Worm (Caenorhabditis elegans): ENCODE results near the gene C33D9.6.

C33D9.6 gene

DNA sequence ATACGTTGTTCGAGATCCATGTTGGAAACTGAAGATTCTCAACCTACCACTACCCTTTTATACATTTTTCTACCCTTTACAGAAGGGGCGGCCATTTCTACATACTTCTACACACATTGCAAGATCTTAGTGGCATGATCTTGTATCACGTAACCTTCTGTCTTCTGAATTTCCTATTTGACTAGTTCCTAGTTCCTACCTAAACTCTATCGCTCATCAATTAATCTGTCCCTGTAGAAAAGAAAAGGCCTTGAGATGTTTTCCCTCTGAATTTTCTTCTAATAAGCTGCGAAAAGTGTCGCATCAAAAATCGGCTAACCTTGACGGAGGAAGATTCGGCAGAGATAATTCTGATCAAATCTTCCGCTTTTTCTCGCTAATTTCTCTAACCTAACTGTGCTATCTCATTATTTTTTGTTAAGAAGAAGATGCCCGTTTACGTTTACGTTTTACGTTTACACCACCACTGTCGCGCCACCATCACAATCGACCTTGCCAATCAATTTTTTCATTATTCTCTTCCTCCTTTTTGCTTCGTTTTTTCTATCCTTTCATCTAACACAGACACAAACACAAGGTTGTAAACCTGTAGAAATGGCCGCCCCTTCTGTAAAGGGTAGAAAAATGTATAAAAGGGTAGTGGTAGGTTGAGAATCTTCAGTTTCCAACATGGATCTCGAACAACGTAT, 46.3 kb upstream of the C33D9.6 start, which contains the start of the genes col-117 and col-3:
Gene col-117 (minus strand): TSS at position 51 of the 689 bp plus-strand sequence.
Gene col-3 (plus strand): TSS at position 639 of the 689 bp plus-strand sequence.
- no peak for TF ChIP-seq mab-5 (tag; optimal IDR thresholded peaks at IDR 0.05)
- peak; percentile 11 for TF ChIP-seq blmp-1 (tag; optimal IDR thresholded peaks at IDR 0.05; ENCODE audit: insufficient read depth)
- TF ChIP-seq gmeb-1 (tag; optimal IDR thresholded peaks at IDR 0.05), result peak; percentile 13
- TF ChIP-seq lsy-2 (tag; optimal IDR thresholded peaks at IDR 0.05), result peak in 1 of 2 experiments; percentile 3
- no peak for TF ChIP-seq nhr-11 (tag; optimal IDR thresholded peaks at IDR 0.05)
- TF ChIP-seq egl-27 (tag; optimal IDR thresholded peaks at IDR 0.05), result peak; percentile 56
- no peak for TF ChIP-seq ztf-11 (tag; optimal IDR thresholded peaks at IDR 0.05)
- no peak for TF ChIP-seq lin-11 (tag; optimal IDR thresholded peaks at IDR 0.05)
- peak; percentile 4 for TF ChIP-seq fos-1 (tag; optimal IDR thresholded peaks at IDR 0.05)
- TF ChIP-seq mbf-1 (tag; optimal IDR thresholded peaks at IDR 0.05), result no peak
- TF ChIP-seq ceh-16 (tag; optimal IDR thresholded peaks at IDR 0.05), result peak; percentile 11
- TF ChIP-seq F13H6.1 (tag; optimal IDR thresholded peaks at IDR 0.05), result no peak
- no peak for TF ChIP-seq unc-55 (GFP tag; optimal IDR thresholded peaks at IDR 0.05)
- no peak for TF ChIP-seq elt-3 (tag; optimal IDR thresholded peaks at IDR 0.05)
- TF ChIP-seq ceh-82 (tag; optimal IDR thresholded peaks at IDR 0.05), result no peak
- peak; percentile 13 for TF ChIP-seq crh-2 (tag; optimal IDR thresholded peaks at IDR 0.05)
- TF ChIP-seq nhr-12 (tag; optimal IDR thresholded peaks at IDR 0.05), result no peak
- no peak for TF ChIP-seq alr-1 (tag; optimal IDR thresholded peaks at IDR 0.05)
- TF ChIP-seq dmd-4 (tag; optimal IDR thresholded peaks at IDR 0.05), result no peak
- TF ChIP-seq sem-4 (tag; optimal IDR thresholded peaks at IDR 0.05), result peak; percentile 39
- peak; percentile 12 for TF ChIP-seq C34F6.9 (tag; optimal IDR thresholded peaks at IDR 0.05)
- peak; percentile 54 for TF ChIP-seq sma-3 (GFP tag; optimal IDR thresholded peaks at IDR 0.05)
- TF ChIP-seq sma-9 (GFP tag; optimal IDR thresholded peaks at IDR 0.05), result peak; percentile 49
- TF ChIP-seq sma-9 (tag; optimal IDR thresholded peaks at IDR 0.05), result no peak
- TF ChIP-seq lin-13 (GFP tag; optimal IDR thresholded peaks at IDR 0.05), result no peak
- peak; percentile 2 for TF ChIP-seq nhr-129 (tag; optimal IDR thresholded peaks at IDR 0.05)
- no peak for TF ChIP-seq mdl-1 (tag; optimal IDR thresholded peaks at IDR 0.05)
- peak; percentile 78 for TF ChIP-seq nhr-25 (tag; optimal IDR thresholded peaks at IDR 0.05)

DNA sequence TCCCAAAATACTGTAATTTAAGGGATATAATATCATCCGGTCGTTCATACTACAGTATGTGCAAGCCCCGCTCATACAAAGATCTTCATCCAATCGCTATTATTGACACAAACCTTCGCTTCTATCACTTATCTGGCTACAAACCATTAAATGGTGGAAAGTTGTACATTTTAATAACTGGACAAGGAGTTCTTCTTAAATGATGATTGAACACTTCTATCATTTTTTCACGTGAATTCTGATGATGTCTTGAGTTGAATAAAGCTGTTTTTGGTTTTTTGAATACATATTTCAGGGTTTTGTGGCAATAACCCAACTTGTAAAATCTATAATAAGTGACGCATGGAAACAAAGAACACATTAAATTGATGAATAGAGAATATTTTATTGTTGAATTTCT, 44.7 kb upstream of the C33D9.6 start:
- no peak for TF ChIP-seq sem-4 (tag; optimal IDR thresholded peaks at IDR 0.05)
- TF ChIP-seq nhr-10 (tag; optimal IDR thresholded peaks at IDR 0.05), result no peak
- TF ChIP-seq nhr-25 (tag; optimal IDR thresholded peaks at IDR 0.05), result peak; percentile 41
- TF ChIP-seq lin-13 (GFP tag; optimal IDR thresholded peaks at IDR 0.05), result peak; percentile 13
- TF ChIP-seq F13H6.1 (tag; optimal IDR thresholded peaks at IDR 0.05), result no peak
- no peak for TF ChIP-seq nhr-23 (tag; optimal IDR thresholded peaks at IDR 0.05)
- TF ChIP-seq nhr-77 (tag; optimal IDR thresholded peaks at IDR 0.05), result no peak
- TF ChIP-seq ama-1 (optimal IDR thresholded peaks at IDR 0.05), result no peak
- TF ChIP-seq crh-2 (tag; optimal IDR thresholded peaks at IDR 0.05), result peak; percentile 24
- TF ChIP-seq sma-3 (GFP tag; optimal IDR thresholded peaks at IDR 0.05), result peak; percentile 41
- no peak for TF ChIP-seq unc-55 (GFP tag; optimal IDR thresholded peaks at IDR 0.05)
- peak; percentile 8 for TF ChIP-seq fos-1 (tag; optimal IDR thresholded peaks at IDR 0.05)
- no peak for TF ChIP-seq blmp-1 (tag; optimal IDR thresholded peaks at IDR 0.05; ENCODE audit: insufficient read depth)
- TF ChIP-seq nhr-21 (tag; optimal IDR thresholded peaks at IDR 0.05), result peak; percentile 25
- TF ChIP-seq lsy-2 (tag; optimal IDR thresholded peaks at IDR 0.05), result no peak
- TF ChIP-seq peb-1 (tag; optimal IDR thresholded peaks at IDR 0.05), result no peak

DNA sequence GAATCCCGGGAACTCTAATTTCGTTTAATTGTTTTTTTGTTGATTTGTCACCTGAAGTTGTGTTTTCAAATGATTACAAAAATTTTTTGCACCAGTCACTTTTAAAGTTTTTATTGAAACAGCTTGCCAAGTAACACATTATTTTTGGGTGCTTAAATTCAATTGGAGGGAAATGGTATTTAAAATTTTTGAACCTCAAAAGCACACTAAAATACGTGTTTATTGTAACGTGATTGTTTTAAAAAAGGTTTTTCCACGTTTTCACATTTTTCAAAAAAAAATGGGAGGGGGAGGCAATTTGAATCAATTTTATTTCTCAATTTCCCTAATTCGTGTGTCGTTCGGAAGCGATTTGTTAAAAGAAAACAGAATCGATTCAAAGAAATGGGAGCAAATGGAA, 43.2 kb upstream of the C33D9.6 start, which contains the start of gene T28C6.5:
Gene T28C6.5 (plus strand): TSS at position 301 of the 400 bp plus-strand sequence.
- TF ChIP-seq sma-9 (GFP tag; optimal IDR thresholded peaks at IDR 0.05), result no peak
- no peak for TF ChIP-seq sma-9 (tag; optimal IDR thresholded peaks at IDR 0.05)
- no peak for TF ChIP-seq sem-4 (tag; optimal IDR thresholded peaks at IDR 0.05)
- TF ChIP-seq aly-2 (tag; optimal IDR thresholded peaks at IDR 0.05), result no peak
- no peak for TF ChIP-seq F13H6.1 (tag; optimal IDR thresholded peaks at IDR 0.05)
- TF ChIP-seq nhr-77 (tag; optimal IDR thresholded peaks at IDR 0.05), result no peak
- no peak for TF ChIP-seq gmeb-1 (tag; optimal IDR thresholded peaks at IDR 0.05)
- TF ChIP-seq lin-11 (tag; optimal IDR thresholded peaks at IDR 0.05), result no peak
- no peak for TF ChIP-seq elt-1 (tag; optimal IDR thresholded peaks at IDR 0.05)
- no peak for TF ChIP-seq snpc-4 (tag; optimal IDR thresholded peaks at IDR 0.05)
- no peak for TF ChIP-seq zag-1 (tag; optimal IDR thresholded peaks at IDR 0.05)
- TF ChIP-seq unc-39 (tag; optimal IDR thresholded peaks at IDR 0.05), result no peak
- no peak for TF ChIP-seq lin-39 (tag; optimal IDR thresholded peaks at IDR 0.05)
- TF ChIP-seq lsy-2 (tag; optimal IDR thresholded peaks at IDR 0.05), result no peak
